Worm (Caenorhabditis elegans): ENCODE measurements around the gene C45E5.1.

DNA sequence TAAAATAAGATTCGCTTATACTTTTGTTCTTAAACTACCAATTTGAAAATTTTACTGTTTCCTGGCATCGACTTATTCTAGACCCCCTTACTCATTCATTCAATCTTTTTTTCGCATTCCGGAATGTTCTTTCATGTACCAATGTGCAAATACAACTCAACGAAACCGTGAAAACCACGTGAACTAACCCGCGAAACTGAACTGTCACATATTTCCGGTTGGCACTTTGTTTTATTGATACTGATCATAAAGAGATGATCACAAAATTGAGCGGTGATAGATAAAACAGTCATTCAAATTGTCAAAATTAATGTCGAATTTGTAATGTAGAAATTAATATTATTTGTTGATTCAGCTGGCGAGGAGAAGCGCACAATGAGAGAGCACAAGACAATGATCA lies 11.7 kb downstream of the C45E5.1 start:
- TF ChIP-seq hmbx-1 (tag; optimal IDR thresholded peaks at IDR 0.05) (no peak), ama-1 (optimal IDR thresholded peaks at IDR 0.05) (no peak)
